In genomic region chrII:7884898-7885297, ce11 we compare ENCODE assay signal across 3 worm cellular contexts.
A peak's percentile ranks its signal among the peaks of the same experiment; 100 is the strongest.
TF ChIP-seq lines count a peak whose summit lies in the region.

No protein-coding gene starts in this region.

TF ChIP-seq in whole organism, L1 larva, 84 proteins besides CTCF, POLR2A, EP300 and RAD21 (continued from another document and continues in another):
- TF ChIP-seq pag-3 (tag; optimal IDR thresholded peaks at IDR 0.05; lab: Kevin White, UChicago; ENCODE audit: borderline replicate concordance, insufficient read depth) (no peak), fos-1 (tag; optimal IDR thresholded peaks at IDR 0.05; lab: Kevin White, UChicago) (no peak), hlh-4 (tag; optimal IDR thresholded peaks at IDR 0.05; lab: Kevin White, UChicago) (no peak), snpc-4 (tag; optimal IDR thresholded peaks at IDR 0.05; lab: Kevin White, UChicago) (no peak), egl-13 (tag; optimal IDR thresholded peaks at IDR 0.05; lab: Kevin White, UChicago) (no peak), ama-1 (optimal IDR thresholded peaks at IDR 0.05; lab: Kevin White, UChicago) (no peak), tlp-1 (tag; optimal IDR thresholded peaks at IDR 0.05; lab: Kevin White, UChicago) (no peak), aha-1 (tag; optimal IDR thresholded peaks at IDR 0.05; lab: Kevin White, UChicago) (no peak), C16A3.4 (tag; optimal IDR thresholded peaks at IDR 0.05; lab: Kevin White, UChicago) (no peak), unc-30 (tag; optimal IDR thresholded peaks at IDR 0.05; lab: Kevin White, UChicago) (no peak), nhr-28 (tag; optimal IDR thresholded peaks at IDR 0.05; lab: Kevin White, UChicago) (no peak), ets-5 (GFP tag; IDR thresholded peaks at IDR 0.05; lab: Robert Waterston, UW) (no peak), zag-1 (tag; optimal IDR thresholded peaks at IDR 0.05; lab: Kevin White, UChicago) (no peak), unc-98 (GFP tag; IDR thresholded peaks at IDR 0.05; lab: Robert Waterston, UW) (no peak), irx-1 (tag; optimal IDR thresholded peaks at IDR 0.05; lab: Kevin White, UChicago) (no peak), lin-35 (GFP tag; optimal IDR thresholded peaks at IDR 0.05; lab: Kevin White, UChicago) (peak in 1 of 2 experiments; percentile 16), nhr-85 (tag; lab: Kevin White, UChicago) (no peak), elt-3 (tag; optimal IDR thresholded peaks at IDR 0.05; lab: Kevin White, UChicago) (no peak), unc-130 (tag; optimal IDR thresholded peaks at IDR 0.05; lab: Kevin White, UChicago) (no peak), zip-4 (GFP tag; optimal IDR thresholded peaks at IDR 0.05; lab: Kevin White, UChicago) (no peak), sup-37 (GFP tag; optimal IDR thresholded peaks at IDR 0.05; lab: Kevin White, UChicago) (no peak), ztf-11 (tag; optimal IDR thresholded peaks at IDR 0.05; lab: Kevin White, UChicago) (no peak), ceh-82 (tag; optimal IDR thresholded peaks at IDR 0.05; lab: Kevin White, UChicago) (peak; percentile 12 to 68 (median 22)), ztf-4 (tag; optimal IDR thresholded peaks at IDR 0.05; lab: Kevin White, UChicago) (no peak), nhr-12 (tag; optimal IDR thresholded peaks at IDR 0.05; lab: Kevin White, UChicago) (no peak), lin-15B (tag; optimal IDR thresholded peaks at IDR 0.05; lab: Kevin White, UChicago) (no peak), nhr-90 (tag; optimal IDR thresholded peaks at IDR 0.05; lab: Kevin White, UChicago; ENCODE audit: poor library complexity) (no peak), fkh-10 (GFP tag; optimal IDR thresholded peaks at IDR 0.05; lab: Kevin White, UChicago) (peak; percentile 29), lin-14 (GFP tag; optimal IDR thresholded peaks at IDR 0.05; lab: Kevin White, UChicago) (peak; percentile 78), fkh-8 (tag; optimal IDR thresholded peaks at IDR 0.05; lab: Kevin White, UChicago) (peak; percentile 8), nhr-19 (GFP tag; conservative IDR thresholded peaks at IDR 0.05; lab: Robert Waterston, UW) (no peak), snu-23 (GFP tag; optimal IDR thresholded peaks at IDR 0.05; lab: Kevin White, UChicago) (no peak), alr-1 (tag; optimal IDR thresholded peaks at IDR 0.05; lab: Kevin White, UChicago; ENCODE audit: borderline replicate concordance) (no peak), xbp-1 (tag; optimal IDR thresholded peaks at IDR 0.05; lab: Kevin White, UChicago) (no peak), ceh-90 (tag; optimal IDR thresholded peaks at IDR 0.05; lab: Kevin White, UChicago) (no peak), ces-1 (GFP tag; optimal IDR thresholded peaks at IDR 0.05; lab: Kevin White, UChicago) (no peak), dpl-1 (GFP tag; optimal IDR thresholded peaks at IDR 0.05; lab: Kevin White, UChicago) (no peak), nhr-20 (tag; optimal IDR thresholded peaks at IDR 0.05; lab: Kevin White, UChicago) (no peak), vab-15 (tag; optimal IDR thresholded peaks at IDR 0.05; lab: Kevin White, UChicago) (no peak), nhr-76 (tag; optimal IDR thresholded peaks at IDR 0.05; lab: Kevin White, UChicago) (no peak), sptf-1 (tag; optimal IDR thresholded peaks at IDR 0.05; lab: Kevin White, UChicago) (no peak), unc-62 (GFP tag; optimal IDR thresholded peaks at IDR 0.05; lab: Kevin White, UChicago) (no peak), jun-1 (tag; optimal IDR thresholded peaks at IDR 0.05; lab: Kevin White, UChicago) (no peak), mep-1 (tag; optimal IDR thresholded peaks at IDR 0.05; lab: Kevin White, UChicago) (no peak), nhr-77 (tag; optimal IDR thresholded peaks at IDR 0.05; lab: Kevin White, UChicago) (no peak), lsy-2 (tag; optimal IDR thresholded peaks at IDR 0.05; lab: Kevin White, UChicago) (peak; percentile 6 to 37)

TF ChIP-seq in whole organism, L3 larva, 47 proteins besides CTCF, POLR2A, EP300 and RAD21 (continued from another document):
- TF ChIP-seq nhr-77 (tag; optimal IDR thresholded peaks at IDR 0.05; lab: Kevin White, UChicago) (no peak), ZK546.5 (tag; optimal IDR thresholded peaks at IDR 0.05; lab: Kevin White, UChicago) (no peak), elt-2 (tag; optimal IDR thresholded peaks at IDR 0.05; lab: Kevin White, UChicago) (no peak), ztf-4 (tag; optimal IDR thresholded peaks at IDR 0.05; lab: Kevin White, UChicago) (no peak), nhr-76 (tag; optimal IDR thresholded peaks at IDR 0.05; lab: Kevin White, UChicago) (no peak), unc-62 (GFP tag; optimal IDR thresholded peaks at IDR 0.05; lab: Kevin White, UChicago) (no peak), nhr-25 (tag; optimal IDR thresholded peaks at IDR 0.05; lab: Kevin White, UChicago) (no peak), daf-12 (tag; optimal IDR thresholded peaks at IDR 0.05; lab: Kevin White, UChicago) (no peak), fkh-10 (GFP tag; optimal IDR thresholded peaks at IDR 0.05; lab: Kevin White, UChicago) (peak; percentile 31), R02D3.7 (tag; optimal IDR thresholded peaks at IDR 0.05; lab: Kevin White, UChicago) (no peak), ceh-28 (tag; optimal IDR thresholded peaks at IDR 0.05; lab: Kevin White, UChicago) (no peak), egl-27 (tag; optimal IDR thresholded peaks at IDR 0.05; lab: Kevin White, UChicago) (no peak), jun-1 (tag; optimal IDR thresholded peaks at IDR 0.05; lab: Kevin White, UChicago) (no peak), nhr-12 (tag; optimal IDR thresholded peaks at IDR 0.05; lab: Kevin White, UChicago) (no peak), ama-1 (optimal IDR thresholded peaks at IDR 0.05; lab: Kevin White, UChicago) (no peak), hmg-11 (tag; optimal IDR thresholded peaks at IDR 0.05; lab: Kevin White, UChicago) (peak; percentile 18), egl-5 (tag; optimal IDR thresholded peaks at IDR 0.05; lab: Kevin White, UChicago) (no peak), nhr-67 (tag; optimal IDR thresholded peaks at IDR 0.05; lab: Kevin White, UChicago) (no peak), ztf-11 (tag; optimal IDR thresholded peaks at IDR 0.05; lab: Kevin White, UChicago) (no peak)
TF ChIP-seq in whole organism, L3 larva: peak in this region for 5.

TF ChIP-seq in whole organism, L4 larva, 104 proteins besides CTCF, POLR2A, EP300 and RAD21 (continued from another document):
- no peak for TF ChIP-seq vab-7 (GFP tag; IDR thresholded peaks at IDR 0.05; lab: Robert Waterston, UW)
- TF ChIP-seq rbr-2 (tag; optimal IDR thresholded peaks at IDR 0.05; lab: Kevin White, UChicago), result peak; percentile 10
- peak; percentile 1 for TF ChIP-seq nhr-11 (tag; optimal IDR thresholded peaks at IDR 0.05; lab: Kevin White, UChicago)
- TF ChIP-seq hlh-30 (tag; optimal IDR thresholded peaks at IDR 0.05; lab: Kevin White, UChicago; ENCODE audit: insufficient read depth), result peak; percentile 3
- TF ChIP-seq lsy-2 (tag; optimal IDR thresholded peaks at IDR 0.05; lab: Kevin White, UChicago), result peak; percentile 26 to 53
